Worm (Caenorhabditis elegans): Measurements from ENCODE around the gene cyn-2.

cyn-2 gene

ce11 chrIII:13717505-13717904, 25.0 kb downstream of the cyn-2 start (continued):
- peak; percentile 38 for TF ChIP-seq lin-13 (GFP tag; optimal IDR thresholded peaks at IDR 0.05)
- no peak for TF ChIP-seq aly-2 (tag; optimal IDR thresholded peaks at IDR 0.05)
- TF ChIP-seq sma-3 (GFP tag; optimal IDR thresholded peaks at IDR 0.05) = no peak
- TF ChIP-seq nhr-237 (tag; optimal IDR thresholded peaks at IDR 0.05) = no peak
- no peak for TF ChIP-seq nhr-77 (tag; optimal IDR thresholded peaks at IDR 0.05)
- no peak for TF ChIP-seq ceh-82 (tag; optimal IDR thresholded peaks at IDR 0.05)
- no peak for TF ChIP-seq mbf-1 (tag; optimal IDR thresholded peaks at IDR 0.05)
- peak; percentile 15 for TF ChIP-seq ztf-4 (tag; optimal IDR thresholded peaks at IDR 0.05)
- TF ChIP-seq lsy-2 (tag; optimal IDR thresholded peaks at IDR 0.05) = peak in 1 of 2 experiments; percentile 59
- TF ChIP-seq unc-39 (tag; optimal IDR thresholded peaks at IDR 0.05) = no peak
- TF ChIP-seq nhr-23 (tag; optimal IDR thresholded peaks at IDR 0.05) = no peak

- TF ChIP-seq lin-39 (tag; optimal IDR thresholded peaks at IDR 0.05) (no peak), nhr-25 (tag; optimal IDR thresholded peaks at IDR 0.05) (no peak), zag-1 (tag; optimal IDR thresholded peaks at IDR 0.05) (peak; percentile 19), mdl-1 (tag; optimal IDR thresholded peaks at IDR 0.05) (no peak), alr-1 (tag; optimal IDR thresholded peaks at IDR 0.05) (no peak), ceh-82 (tag; optimal IDR thresholded peaks at IDR 0.05) (no peak), peb-1 (tag; optimal IDR thresholded peaks at IDR 0.05) (no peak), C34F6.9 (tag; optimal IDR thresholded peaks at IDR 0.05) (no peak), lsy-2 (tag; optimal IDR thresholded peaks at IDR 0.05) (peak in 1 of 2 experiments; percentile 30), nhr-12 (tag; optimal IDR thresholded peaks at IDR 0.05) (no peak), egl-27 (tag; optimal IDR thresholded peaks at IDR 0.05) (no peak), nhr-129 (tag; optimal IDR thresholded peaks at IDR 0.05) (peak; percentile 17), fos-1 (tag; optimal IDR thresholded peaks at IDR 0.05) (peak; percentile 13), unc-62 (GFP tag; optimal IDR thresholded peaks at IDR 0.05) (no peak), mbf-1 (tag; optimal IDR thresholded peaks at IDR 0.05) (no peak), unc-39 (tag; optimal IDR thresholded peaks at IDR 0.05) (no peak), sma-9 (GFP tag; optimal IDR thresholded peaks at IDR 0.05) (peak; percentile 47), sma-9 (tag; optimal IDR thresholded peaks at IDR 0.05) (no peak), Y55F3AM.14 (GFP tag; optimal IDR thresholded peaks at IDR 0.05) (no peak), R02D3.7 (tag; optimal IDR thresholded peaks at IDR 0.05) (no peak), lin-13 (GFP tag; optimal IDR thresholded peaks at IDR 0.05) (no peak), F13H6.1 (tag; optimal IDR thresholded peaks at IDR 0.05) (peak; percentile 51), gmeb-1 (tag; optimal IDR thresholded peaks at IDR 0.05) (no peak), ceh-16 (tag; optimal IDR thresholded peaks at IDR 0.05) (no peak), snpc-4 (tag; optimal IDR thresholded peaks at IDR 0.05) (no peak), nhr-21 (tag; optimal IDR thresholded peaks at IDR 0.05) (no peak), sma-3 (GFP tag; optimal IDR thresholded peaks at IDR 0.05) (no peak), dmd-4 (tag; optimal IDR thresholded peaks at IDR 0.05) (no peak), lin-11 (tag; optimal IDR thresholded peaks at IDR 0.05) (no peak), ZK546.5 (tag; optimal IDR thresholded peaks at IDR 0.05) (no peak)
These were observed 26.0 kb downstream of the cyn-2 start for ce11 chrIII:13718403-13718969.

ce11 chrIII:13719247-13719758, 26.8 kb downstream of the cyn-2 start:
- TF ChIP-seq mdl-1 (tag; optimal IDR thresholded peaks at IDR 0.05) = peak; percentile 53 to 71
- peak; percentile 63 for TF ChIP-seq nhr-21 (tag; optimal IDR thresholded peaks at IDR 0.05)
- TF ChIP-seq nhr-129 (tag; optimal IDR thresholded peaks at IDR 0.05) = no peak
- no peak for TF ChIP-seq Y55F3AM.14 (GFP tag; optimal IDR thresholded peaks at IDR 0.05)
- TF ChIP-seq ztf-4 (tag; optimal IDR thresholded peaks at IDR 0.05) = peak; percentile 24
- TF ChIP-seq blmp-1 (tag; optimal IDR thresholded peaks at IDR 0.05; ENCODE audit: insufficient read depth) = peak; percentile 2
- no peak for TF ChIP-seq skn-1 (tag; optimal IDR thresholded peaks at IDR 0.05)
- peak; percentile 10 for TF ChIP-seq sma-3 (GFP tag; optimal IDR thresholded peaks at IDR 0.05)
- TF ChIP-seq nhr-23 (tag; optimal IDR thresholded peaks at IDR 0.05) = no peak
- peak; percentile 80 for TF ChIP-seq nhr-25 (tag; optimal IDR thresholded peaks at IDR 0.05)
- peak; percentile 22 for TF ChIP-seq ama-1 (optimal IDR thresholded peaks at IDR 0.05)
- TF ChIP-seq lsy-2 (tag; optimal IDR thresholded peaks at IDR 0.05) = peak in 1 of 2 experiments; percentile 24
- peak; percentile 19 for TF ChIP-seq crh-2 (tag; optimal IDR thresholded peaks at IDR 0.05)
- peak; percentile 57 for TF ChIP-seq sma-9 (GFP tag; optimal IDR thresholded peaks at IDR 0.05)
- TF ChIP-seq sma-9 (tag; optimal IDR thresholded peaks at IDR 0.05) = no peak
- peak; percentile 55 for TF ChIP-seq F13H6.1 (tag; optimal IDR thresholded peaks at IDR 0.05)
